Fruit fly (Drosophila melanogaster) whole organism, pupa: Measurements from ENCODE around the gene GstD1.

Experiments
- CG10348 ChIP-seq: fragments of 200-800 bp; sonication (Bioruptor generic); IDR thresholded peaks from 2 replicates; pipeline ENCODE4 v1.3.6; 2022; ENCODE audit warnings: missing biosample characterization, missing genetic modification characterization
- CG13204 ChIP-seq: fragments of 200-800 bp; sonication (Bioruptor generic); optimal IDR thresholded peaks from 2 replicates; lab custom pipeline; 2018; ENCODE audit warnings: missing biosample characterization, mild to moderate bottlenecking, missing genetic modification characterization, moderate library complexity
- CG14655 ChIP-seq: fragments of 200-800 bp; sonication (Bioruptor generic); optimal IDR thresholded peaks from 3 replicates; lab custom pipeline; 2017; ENCODE audit warnings: mild to moderate bottlenecking, missing biosample characterization, missing genetic modification reagents, missing genetic modification characterization
- CG17806 ChIP-seq: fragments of 200-800 bp; sonication (Bioruptor generic); optimal IDR thresholded peaks from 2 replicates; lab custom pipeline; 2018; ENCODE audit warnings: missing biosample characterization, mild to moderate bottlenecking, missing genetic modification characterization, moderate library complexity
- CG4496 ChIP-seq: fragments of 200-800 bp; sonication (Bioruptor generic); IDR thresholded peaks from 3 replicates; pipeline ENCODE4 v1.3.6; 2022; ENCODE audit warnings: missing biosample characterization, missing genetic modification characterization
- CG9948 ChIP-seq: fragments of 200-800 bp; sonication (Bioruptor generic); optimal IDR thresholded peaks from 2 replicates; lab custom pipeline; 2018; ENCODE audit warnings: missing biosample characterization, mild to moderate bottlenecking, missing genetic modification characterization, moderate library complexity
- EcR ChIP-seq: fragments of 200-800 bp; sonication (Bioruptor generic); optimal IDR thresholded peaks from 3 replicates; lab custom pipeline; 2019; ENCODE audit warnings: missing biosample characterization, missing genetic modification characterization, mild to moderate bottlenecking, moderate library complexity, missing genetic modification reagents
- Pif1A ChIP-seq: fragments of 200-800 bp; sonication (Bioruptor generic); optimal IDR thresholded peaks from 3 replicates; lab custom pipeline; 2016; ENCODE audit warnings: missing biosample characterization, missing genetic modification characterization
- Pif1B ChIP-seq: fragments of 200-800 bp; sonication (Bioruptor generic); optimal IDR thresholded peaks from 3 replicates; lab custom pipeline; 2016; ENCODE audit warnings: missing biosample characterization, missing genetic modification characterization
- fd96Ca ChIP-seq: fragments of 200-800 bp; sonication (Bioruptor generic); IDR thresholded peaks from 3 replicates; pipeline ENCODE4 v1.3.6; 2022; ENCODE audit warnings: missing biosample characterization, missing genetic modification characterization
- rn ChIP-seq: fragments of 200-800 bp; sonication (Bioruptor generic); IDR thresholded peaks from 2 replicates; pipeline ENCODE4 v1.3.6; 2022; ENCODE audit warnings: missing biosample characterization, missing genetic modification characterization

dm6 chr3R:12376828-12377227, 7.8 kb upstream of the GstD1 start, which contains the start of gene GstD6:
- TF ChIP-seq EcR (GFP tag; lab: Kevin White, UChicago) = no peak
- no peak for TF ChIP-seq Pif1B (GFP tag; lab: Kevin White, UChicago)
- TF ChIP-seq fd96Ca = no peak
- TF ChIP-seq CG4496 (GFP tag; lab: Robert Waterston, UW) = no peak
- TF ChIP-seq CG9948 (tag; lab: Kevin White, UChicago) = no peak
- no peak for TF ChIP-seq CG10348
- no peak for TF ChIP-seq Pif1A (GFP tag; lab: Kevin White, UChicago)
- TF ChIP-seq rn (GFP tag; lab: Robert Waterston, UW) = no peak
- TF ChIP-seq CG13204 (GFP tag; lab: Kevin White, UChicago) = no peak
- no peak for TF ChIP-seq CG17806 (tag; lab: Kevin White, UChicago)
- TF ChIP-seq CG14655 (GFP tag; lab: Kevin White, UChicago) = no peak
